Worm (Caenorhabditis elegans) whole organism, L2 larva: Measurements from ENCODE around the gene pyc-1.

Source experiments
- ZK546.5 ChIP-seq: sonication (generic microtip); optimal IDR thresholded peaks from 2 replicates; lab custom pipeline; 2017; ENCODE audit warnings: missing biosample characterization, missing genetic modification characterization
- elt-3 ChIP-seq: sonication (generic microtip); optimal IDR thresholded peaks from 2 replicates; lab custom pipeline; 2017; ENCODE audit warnings: missing biosample characterization, missing genetic modification characterization
- nhr-129 ChIP-seq: fragments of 150-350 bp; optimal IDR thresholded peaks from 2 replicates; lab custom pipeline; 2014; ENCODE audit warnings: missing biosample characterization, missing genetic modification characterization
- skn-1 ChIP-seq: sonication (generic microtip); optimal IDR thresholded peaks from 2 replicates; lab custom pipeline; 2017; ENCODE audit warnings: missing biosample characterization, missing genetic modification characterization
- unc-62 ChIP-seq: fragments of 150-350 bp; optimal IDR thresholded peaks from 2 replicates; lab custom pipeline; 2014; ENCODE audit warnings: missing biosample characterization, missing genetic modification reagents, missing genetic modification characterization
- ztf-4 ChIP-seq: fragments of 150-350 bp; optimal IDR thresholded peaks from 2 replicates; lab custom pipeline; 2014; ENCODE audit warnings: missing biosample characterization, missing genetic modification characterization

- no peak for TF ChIP-seq ztf-4 (tag; lab: Kevin White, UChicago)
- no peak for TF ChIP-seq unc-62 (GFP tag; lab: Kevin White, UChicago)
- TF ChIP-seq nhr-129 (tag; lab: Kevin White, UChicago): peak; percentile 40
- TF ChIP-seq ZK546.5 (tag; lab: Kevin White, UChicago): no peak
- TF ChIP-seq elt-3 (tag; lab: Kevin White, UChicago): no peak
- TF ChIP-seq skn-1 (tag; lab: Kevin White, UChicago): no peak
Observed at ce11 chrV:11844828-11845227, 22.5 kb upstream of the pyc-1 start.
